Fruit fly (Drosophila melanogaster): Measurements from ENCODE around the gene daed.

daed gene

dm6 chr2L:2189100-2189499 is 27.0 kb downstream of the daed start (continued):
- peak; percentile 65 for TF ChIP-seq CG2678 (tag; optimal IDR thresholded peaks at IDR 0.05)
- TF ChIP-seq phol (tag; optimal IDR thresholded peaks at IDR 0.05), result peak; percentile 79
- TF ChIP-seq tgo (GFP tag; IDR thresholded peaks at IDR 0.05), result peak; percentile 35; the same call in 1 of the 3 replicates
- no peak for TF ChIP-seq mld (GFP tag; IDR thresholded peaks at IDR 0.05; ENCODE audit: partially characterized antibody)
- TF ChIP-seq TFAM (GFP tag; optimal IDR thresholded peaks at IDR 0.05), result no peak
- peak; percentile 67 for TF ChIP-seq CG10209 (GFP tag; optimal IDR thresholded peaks at IDR 0.05)
- no peak for TF ChIP-seq Myb (GFP tag; optimal IDR thresholded peaks at IDR 0.05)
- peak; percentile 25 for TF ChIP-seq CG10462 (GFP tag; optimal IDR thresholded peaks at IDR 0.05)
- peak; percentile 51; the same call in 1 of the 2 replicates for TF ChIP-seq HLH3B (GFP tag; IDR thresholded peaks at IDR 0.05)
- peak; percentile 28 for TF ChIP-seq CG6654 (GFP tag; optimal IDR thresholded peaks at IDR 0.05)
- no peak for TF ChIP-seq CG32532 (GFP tag; IDR thresholded peaks at IDR 0.05)
- peak; percentile 61; the same call in 1 of the 2 replicates for TF ChIP-seq CG32772 (GFP tag; IDR thresholded peaks at IDR 0.05)
- no peak for TF ChIP-seq klu (GFP tag; IDR thresholded peaks at IDR 0.05)
- TF ChIP-seq ssp (GFP tag; IDR thresholded peaks at IDR 0.05), result peak; percentile 61
- TF ChIP-seq emc (GFP tag; optimal IDR thresholded peaks at IDR 0.05), result no peak
- peak; percentile 44 for TF ChIP-seq CG12219 (GFP tag; optimal IDR thresholded peaks at IDR 0.05)
- TF ChIP-seq disco-r (GFP tag; optimal IDR thresholded peaks at IDR 0.05), result no peak
- no peak for TF ChIP-seq CG13287 (GFP tag; IDR thresholded peaks at IDR 0.05; ENCODE audit: partially characterized antibody)
- TF ChIP-seq zen (tag; optimal IDR thresholded peaks at IDR 0.05), result peak; percentile 51
- no peak for TF ChIP-seq dimm (GFP tag; IDR thresholded peaks at IDR 0.05)
- no peak for TF ChIP-seq Ravus (GFP tag; IDR thresholded peaks at IDR 0.05)
- TF ChIP-seq pnt (GFP tag; optimal IDR thresholded peaks at IDR 0.05), result peak; percentile 66
- no peak for TF ChIP-seq CkIIα-i1 (GFP tag; IDR thresholded peaks at IDR 0.05)
- TF ChIP-seq hth (optimal IDR thresholded peaks at IDR 0.05), result no peak
- no peak for TF ChIP-seq CG16813 (GFP tag; IDR thresholded peaks at IDR 0.05; ENCODE audit: partially characterized antibody)
- TF ChIP-seq jumu (GFP tag; optimal IDR thresholded peaks at IDR 0.05), result peak; percentile 59
- no peak for TF ChIP-seq CG1832 (GFP tag; optimal IDR thresholded peaks at IDR 0.05)
- TF ChIP-seq CG30431 (GFP tag; optimal IDR thresholded peaks at IDR 0.05), result peak; percentile 82
- no peak for TF ChIP-seq CG11560 (tag; IDR thresholded peaks at IDR 0.05)
- TF ChIP-seq exex (tag; optimal IDR thresholded peaks at IDR 0.05), result no peak
- no peak for TF ChIP-seq CG7745 (tag; optimal IDR thresholded peaks at IDR 0.05)
- no peak for TF ChIP-seq stc (GFP tag; IDR thresholded peaks at IDR 0.05)
- peak; percentile 21 for TF ChIP-seq org-1 (GFP tag; optimal IDR thresholded peaks at IDR 0.05)
- peak; percentile 49 for TF ChIP-seq Bdp1 (GFP tag; optimal IDR thresholded peaks at IDR 0.05)
- TF ChIP-seq CG9817 (tag; optimal IDR thresholded peaks at IDR 0.05), result no peak
- TF ChIP-seq CG15073 (GFP tag; optimal IDR thresholded peaks at IDR 0.05), result no peak
- peak; percentile 66 for TF ChIP-seq CG9609 (GFP tag; optimal IDR thresholded peaks at IDR 0.05)
- no peak for TF ChIP-seq CG10147 (GFP tag; optimal IDR thresholded peaks at IDR 0.05)
- TF ChIP-seq CG8281 (tag; optimal IDR thresholded peaks at IDR 0.05), result peak; percentile 13
- peak; percentile 7 for TF ChIP-seq CG13624 (GFP tag; optimal IDR thresholded peaks at IDR 0.05)
- TF ChIP-seq CG3847 (GFP tag; IDR thresholded peaks at IDR 0.05), result 0 out of 2 replicates have a peak, but pooled peaks have one; percentile 23
- TF ChIP-seq Rfx (GFP tag; IDR thresholded peaks at IDR 0.05), result no peak
- peak; percentile 4 for TF ChIP-seq CG3163 (GFP tag; optimal IDR thresholded peaks at IDR 0.05)
- no peak for TF ChIP-seq CG18011 (GFP tag; optimal IDR thresholded peaks at IDR 0.05)
- TF ChIP-seq CG2202 (tag; optimal IDR thresholded peaks at IDR 0.05), result peak; percentile 88
- TF ChIP-seq cas (GFP tag; IDR thresholded peaks at IDR 0.05), result no peak
- TF ChIP-seq pan (optimal IDR thresholded peaks at IDR 0.05), result no peak
- TF ChIP-seq pan (GFP tag; optimal IDR thresholded peaks at IDR 0.05 in 1 of 2, IDR thresholded peaks at IDR 0.05 in 1 of 2), result peak in 1 of 2 experiments; percentile 62
- TF ChIP-seq lmd (GFP tag; IDR thresholded peaks at IDR 0.05), result peak; percentile 53
- TF ChIP-seq CG10321 (GFP tag; IDR thresholded peaks at IDR 0.05), result no peak
- no peak for TF ChIP-seq CG9932 (GFP tag; IDR thresholded peaks at IDR 0.05)
- peak; percentile 79 for TF ChIP-seq sisA (GFP tag; IDR thresholded peaks at IDR 0.05)
- no peak for TF ChIP-seq HmgD (GFP tag; optimal IDR thresholded peaks at IDR 0.05)
